Worm (Caenorhabditis elegans): ENCODE data around the gene Y22D7AL.9.

- TF ChIP-seq ZK546.5 (tag; optimal IDR thresholded peaks at IDR 0.05) (no peak), ceh-9 (tag; optimal IDR thresholded peaks at IDR 0.05) (no peak), snpc-4 (tag; optimal IDR thresholded peaks at IDR 0.05) (no peak), nhr-11 (tag; optimal IDR thresholded peaks at IDR 0.05) (no peak), sea-2 (GFP tag; optimal IDR thresholded peaks at IDR 0.05) (no peak), egl-27 (tag; optimal IDR thresholded peaks at IDR 0.05) (no peak), nhr-28 (tag; optimal IDR thresholded peaks at IDR 0.05) (no peak), nhr-77 (tag; optimal IDR thresholded peaks at IDR 0.05) (no peak), ama-1 (optimal IDR thresholded peaks at IDR 0.05) (no peak), unc-62 (GFP tag; optimal IDR thresholded peaks at IDR 0.05) (no peak), aly-2 (tag; optimal IDR thresholded peaks at IDR 0.05) (no peak)
Observed at ce11 chrIII:1652925-1653324, 39.1 kb upstream of the Y22D7AL.9 start.
